Fruit fly (Drosophila melanogaster) whole organism, embryonic: ENCODE data around the gene Ifrd1.

Source experiments
- ATbp ChIP-seq: fragments of 200-800 bp; sonication (Bioruptor generic); optimal IDR thresholded peaks from 2 replicates; lab custom pipeline; 2017; ENCODE audit warnings: missing biosample characterization, mild to moderate bottlenecking, missing genetic modification characterization, missing genetic modification reagents
- Ada2b ChIP-seq: fragments of 200-800 bp; sonication (Bioruptor generic); IDR thresholded peaks from 2 replicates; pipeline ENCODE4 v1.3.6; 2022; ENCODE audit warnings: missing biosample characterization, missing genetic modification characterization
- Antp ChIP-seq: fragments of 200-800 bp; sonication (Bioruptor generic); optimal IDR thresholded peaks from 3 replicates; lab custom pipeline; 2016; ENCODE audit warnings: missing biosample characterization, missing genetic modification characterization
- CG10147 ChIP-seq: fragments of 200-800 bp; sonication (Bioruptor generic); optimal IDR thresholded peaks from 2 replicates; lab custom pipeline; 2019; ENCODE audit warnings: missing biosample characterization, mild to moderate bottlenecking, missing genetic modification characterization, moderate library complexity
- CG1024 ChIP-seq: fragments of 200-800 bp; sonication (Bioruptor generic); IDR thresholded peaks from 2 replicates; pipeline ENCODE4 v1.3.6; 2022; ENCODE audit warnings: missing biosample characterization, missing genetic modification characterization
- CG10654 ChIP-seq: fragments of 200-800 bp; sonication (Bioruptor generic); optimal IDR thresholded peaks from 2 replicates; lab custom pipeline; 2016; ENCODE audit warnings: missing biosample characterization, missing genetic modification characterization
- CG11398 ChIP-seq: fragments of 200-800 bp; sonication (Bioruptor generic); optimal IDR thresholded peaks from 2 replicates; lab custom pipeline; 2016; ENCODE audit warnings: missing biosample characterization, missing genetic modification characterization
- CG13123 ChIP-seq: fragments of 200-800 bp; sonication (Bioruptor generic); optimal IDR thresholded peaks from 2 replicates; lab custom pipeline; 2016; ENCODE audit warnings: missing biosample characterization, missing genetic modification characterization
- CG13624 ChIP-seq: fragments of 200-800 bp; sonication (Bioruptor generic); optimal IDR thresholded peaks from 2 replicates; lab custom pipeline; 2016; ENCODE audit warnings: missing biosample characterization, missing genetic modification characterization
- CG13775 ChIP-seq: fragments of 200-800 bp; sonication (Bioruptor generic); optimal IDR thresholded peaks from 3 replicates; lab custom pipeline; 2017; ENCODE audit warnings: missing biosample characterization, mild to moderate bottlenecking, missing genetic modification characterization
- CG14667 ChIP-seq: fragments of 200-800 bp; sonication (Bioruptor generic); IDR thresholded peaks from 2 replicates; pipeline ENCODE4 v1.3.6; 2022; ENCODE audit warnings: missing biosample characterization, missing genetic modification characterization
- CG17328 ChIP-seq: fragments of 200-800 bp; sonication (Bioruptor generic); IDR thresholded peaks from 2 replicates; pipeline ENCODE4 v1.3.6; 2022; ENCODE audit warnings: missing biosample characterization, missing genetic modification characterization
- CG18011 ChIP-seq: fragments of 200-800 bp; sonication (Bioruptor generic); optimal IDR thresholded peaks from 2 replicates; lab custom pipeline; 2017; ENCODE audit warnings: missing biosample characterization, missing genetic modification characterization, mild to moderate bottlenecking, moderate library complexity, missing genotype
- CG3065 ChIP-seq: fragments of 200-800 bp; sonication (Bioruptor generic); optimal IDR thresholded peaks from 2 replicates; lab custom pipeline; 2016; ENCODE audit warnings: missing biosample characterization, missing genetic modification characterization
- CG4424 ChIP-seq: fragments of 200-800 bp; sonication (Bioruptor generic); optimal IDR thresholded peaks from 3 replicates; lab custom pipeline; 2016; ENCODE audit warnings: missing biosample characterization, missing genetic modification characterization
- CG5953 ChIP-seq: fragments of 200-800 bp; sonication (Bioruptor generic); IDR thresholded peaks from 2 replicates; pipeline ENCODE4 v1.3.6; 2022; ENCODE audit warnings: missing biosample characterization, missing genetic modification characterization
- CG6254 ChIP-seq: fragments of 200-800 bp; sonication (Bioruptor generic); optimal IDR thresholded peaks from 3 replicates; lab custom pipeline; 2017; ENCODE audit warnings: mild to moderate bottlenecking, missing biosample characterization, missing genetic modification reagents, missing genetic modification characterization
- CG7357 ChIP-seq: fragments of 200-800 bp; sonication (Bioruptor generic); IDR thresholded peaks from 3 replicates; pipeline ENCODE4 v1.3.6; 2022; ENCODE audit warnings: missing biosample characterization, missing genetic modification characterization
- CG9876 ChIP-seq: fragments of 200-800 bp; sonication (Bioruptor generic); optimal IDR thresholded peaks from 2 replicates; lab custom pipeline; 2016; ENCODE audit warnings: missing biosample characterization, missing genetic modification characterization
- Dad ChIP-seq: fragments of 200-800 bp; sonication (Bioruptor generic); optimal IDR thresholded peaks from 3 replicates; lab custom pipeline; 2016; ENCODE audit warnings: missing biosample characterization, missing genetic modification characterization
- ERR ChIP-seq: fragments of 200-800 bp; sonication (Bioruptor generic); optimal IDR thresholded peaks from 2 replicates; lab custom pipeline; 2016; ENCODE audit warnings: missing biosample characterization, missing genetic modification characterization
- HHEX ChIP-seq: fragments of 200-800 bp; sonication (Bioruptor generic); optimal IDR thresholded peaks from 3 replicates; lab custom pipeline; 2017; ENCODE audit warnings: missing biosample characterization, mild to moderate bottlenecking, missing genetic modification characterization, missing genetic modification reagents
- HLH3B ChIP-seq: fragments of 200-800 bp; sonication (Bioruptor generic); IDR thresholded peaks from 2 replicates; pipeline ENCODE4 v1.3.6; 2022; ENCODE audit warnings: missing biosample characterization, missing genetic modification characterization
- HLH4C ChIP-seq: fragments of 200-800 bp; sonication (Bioruptor generic); IDR thresholded peaks from 3 replicates; pipeline ENCODE4 v1.3.6; 2022; ENCODE audit warnings: missing biosample characterization, missing genetic modification characterization; ENCODE audit not compliant: partially characterized antibody
- HmgZ ChIP-seq: fragments of 200-800 bp; sonication (Bioruptor generic); optimal IDR thresholded peaks from 2 replicates; lab custom pipeline; 2018; ENCODE audit warnings: missing biosample characterization, mild to moderate bottlenecking, missing genetic modification characterization
- Myb ChIP-seq: fragments of 200-800 bp; sonication (Bioruptor generic); optimal IDR thresholded peaks from 2 replicates; lab custom pipeline; 2016; ENCODE audit warnings: missing biosample characterization, missing genetic modification characterization
- NfI ChIP-seq: fragments of 200-800 bp; sonication (Bioruptor generic); optimal IDR thresholded peaks from 3 replicates; lab custom pipeline; 2018; ENCODE audit warnings: missing biosample characterization, mild to moderate bottlenecking, missing genetic modification characterization, moderate library complexity
- Opbp ChIP-seq: fragments of 200-800 bp; sonication (Bioruptor generic); IDR thresholded peaks from 3 replicates; pipeline ENCODE4 v1.3.6; 2022; ENCODE audit warnings: missing biosample characterization, missing genetic modification characterization; ENCODE audit not compliant: partially characterized antibody
- Optix ChIP-seq: fragments of 200-800 bp; sonication (Bioruptor generic); IDR thresholded peaks from 3 replicates; pipeline ENCODE4 v1.3.6; 2022; ENCODE audit warnings: missing biosample characterization, missing genetic modification characterization
- ac ChIP-seq: fragments of 200-800 bp; sonication (Bioruptor generic); optimal IDR thresholded peaks from 3 replicates; lab custom pipeline; 2017; ENCODE audit warnings: missing biosample characterization, mild to moderate bottlenecking, missing genetic modification characterization
- amos ChIP-seq: fragments of 200-800 bp; sonication (Bioruptor generic); IDR thresholded peaks from 2 replicates; pipeline ENCODE4 v1.3.6; 2022; ENCODE audit warnings: missing biosample characterization, missing genetic modification characterization; ENCODE audit not compliant: partially characterized antibody
- ato ChIP-seq: fragments of 200-800 bp; sonication (Bioruptor generic); IDR thresholded peaks from 2 replicates; pipeline ENCODE4 v1.3.6; 2022; ENCODE audit warnings: missing biosample characterization, missing genetic modification characterization; ENCODE audit not compliant: partially characterized antibody
- az2 ChIP-seq: fragments of 200-800 bp; sonication (Bioruptor generic); optimal IDR thresholded peaks from 3 replicates; lab custom pipeline; 2016; ENCODE audit warnings: missing biosample characterization, missing genetic modification characterization
- cato ChIP-seq: fragments of 200-800 bp; sonication (Bioruptor generic); optimal IDR thresholded peaks from 2 replicates; lab custom pipeline; 2016; ENCODE audit warnings: missing biosample characterization, missing genetic modification characterization, borderline replicate concordance
- dan ChIP-seq: fragments of 200-800 bp; sonication (Bioruptor generic); IDR thresholded peaks from 2 replicates; pipeline ENCODE4 v1.3.6; 2022; ENCODE audit warnings: missing biosample characterization, missing genetic modification characterization
- dmrt99B ChIP-seq: fragments of 200-800 bp; sonication (Bioruptor generic); optimal IDR thresholded peaks from 2 replicates; lab custom pipeline; 2018; ENCODE audit warnings: missing biosample characterization, mild to moderate bottlenecking, missing genetic modification characterization, moderate library complexity
- eyg ChIP-seq: fragments of 200-800 bp; sonication (Bioruptor generic); optimal IDR thresholded peaks from 3 replicates; lab custom pipeline; 2016; ENCODE audit warnings: missing biosample characterization, missing genetic modification characterization
- fd3F ChIP-seq: fragments of 200-800 bp; sonication (Bioruptor generic); optimal IDR thresholded peaks from 2 replicates; lab custom pipeline; 2018; ENCODE audit warnings: missing biosample characterization, mild to moderate bottlenecking, missing genetic modification characterization, moderate library complexity
- gsb ChIP-seq: fragments of 200-800 bp; sonication (Bioruptor generic); IDR thresholded peaks from 2 replicates; pipeline ENCODE4 v1.3.6; 2022; ENCODE audit warnings: missing biosample characterization, missing genetic modification characterization
- ham ChIP-seq: fragments of 200-800 bp; sonication (Bioruptor generic); IDR thresholded peaks from 2 replicates; pipeline ENCODE4 v1.3.6; 2022; ENCODE audit warnings: missing biosample characterization, missing genetic modification characterization
- hbn ChIP-seq: fragments of 200-800 bp; sonication (Bioruptor generic); IDR thresholded peaks from 2 replicates; pipeline ENCODE4 v1.3.6; 2022; ENCODE audit warnings: missing biosample characterization, missing genetic modification characterization; ENCODE audit not compliant: partially characterized antibody
- ken ChIP-seq: fragments of 200-800 bp; sonication (Bioruptor generic); IDR thresholded peaks from 3 replicates; pipeline ENCODE4 v1.3.6; 2022; ENCODE audit warnings: missing biosample characterization, missing genetic modification characterization
- org-1 ChIP-seq: fragments of 200-800 bp; sonication (Bioruptor generic); optimal IDR thresholded peaks from 2 replicates; lab custom pipeline; 2017; ENCODE audit warnings: missing biosample characterization, missing genetic modification characterization
- prd ChIP-seq, 3 experiments: fragments of >200 bp in 2 of 3; fragments of 200-800 bp in 1 of 3; sonication (Bioruptor generic) in 1 of 3; optimal IDR thresholded peaks in 2 of 3; IDR thresholded peaks in 1 of 3; 2 replicates in 2 of 3; 3 replicates in 1 of 3; pipeline versions ENCODE4 v1.3.6 to Lab custom; 2017 to 2022; ENCODE audit warnings: missing biosample characterization in 1 of 3, missing genetic modification characterization in 1 of 3
- pum ChIP-seq: fragments of 200-800 bp; sonication (Bioruptor generic); optimal IDR thresholded peaks from 2 replicates; lab custom pipeline; 2016; ENCODE audit warnings: missing biosample characterization, missing genetic modification characterization
- tin ChIP-seq: fragments of 200-800 bp; sonication (Bioruptor generic); optimal IDR thresholded peaks from 3 replicates; lab custom pipeline; 2016; ENCODE audit warnings: missing biosample characterization, missing genetic modification characterization
- trem ChIP-seq: fragments of 200-800 bp; optimal IDR thresholded peaks from 3 replicates; lab custom pipeline; 2019; ENCODE audit warnings: missing biosample characterization, mild to moderate bottlenecking, missing genetic modification characterization, moderate library complexity

Gene Ifrd1

DNA sequence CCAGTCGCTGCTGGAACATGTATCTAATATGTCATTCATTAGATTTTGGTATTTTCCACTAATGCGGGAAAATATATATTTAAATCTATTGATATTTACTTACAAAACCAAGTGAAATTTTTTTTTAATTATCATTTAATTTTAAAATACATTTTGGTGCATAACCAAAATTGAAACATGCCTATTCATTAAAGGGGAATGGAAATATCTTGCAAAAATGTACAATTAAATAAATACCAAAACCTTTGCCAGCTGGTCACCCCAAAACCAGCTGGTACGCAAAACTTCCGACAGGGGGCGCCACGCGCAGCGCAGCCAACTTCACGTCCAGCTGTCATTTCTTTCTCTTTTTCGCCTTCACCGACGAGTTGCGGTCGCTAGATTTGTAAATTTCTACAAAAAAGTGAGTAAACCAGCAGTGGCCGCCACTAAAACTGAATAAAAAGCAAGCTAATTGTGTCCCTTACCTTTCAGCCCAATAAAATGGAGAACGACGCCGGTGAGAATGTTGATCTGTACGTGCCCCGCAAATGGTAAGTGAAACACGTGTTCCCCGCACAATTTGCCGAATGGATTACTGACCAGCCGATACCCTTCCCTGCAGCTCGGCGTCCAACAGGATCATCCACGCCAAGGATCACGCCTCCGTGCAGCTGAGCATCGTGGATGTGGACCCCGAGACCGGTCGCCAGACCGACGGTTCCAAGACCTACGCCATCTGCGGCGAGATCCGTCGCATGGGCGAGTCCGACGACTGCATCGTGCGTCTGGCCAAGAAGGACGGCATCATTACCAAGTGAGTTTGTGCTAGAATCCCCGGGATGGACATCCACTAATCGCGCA lies 18.3 kb downstream of the Ifrd1 start, which contains the start of the genes CG3104 and RpS21 (continued):
- TF ChIP-seq HLH4C (GFP tag; lab: Robert Waterston, UW) (no peak), eyg (GFP tag; lab: Kevin White, UChicago) (peak; percentile 84), prd (optimal IDR thresholded peaks at IDR 0.05; lab: Kevin White, UChicago) (no peak), prd (GFP tag; IDR thresholded peaks at IDR 0.05; lab: Robert Waterston, UW) (peak; percentile 82), CG11398 (GFP tag; lab: Kevin White, UChicago) (peak; percentile 73), Dad (GFP tag; lab: Kevin White, UChicago) (peak; percentile 77), pum (GFP tag; lab: Kevin White, UChicago) (peak; percentile 65), ac (peak; percentile 80), Opbp (GFP tag; lab: Robert Waterston, UW) (peak; percentile 100), CG10147 (GFP tag; lab: Kevin White, UChicago) (peak; percentile 73), amos (GFP tag; lab: Robert Waterston, UW) (peak; percentile 17; the same call in 1 of the 2 replicates), ATbp (GFP tag; lab: Kevin White, UChicago) (peak; percentile 83), tin (GFP tag; lab: Kevin White, UChicago) (peak; percentile 85), CG13775 (GFP tag; lab: Kevin White, UChicago) (peak; percentile 93), HmgZ (tag; lab: Kevin White, UChicago) (peak; percentile 82), az2 (GFP tag; lab: Kevin White, UChicago) (peak; percentile 75), CG14667 (GFP tag; lab: Robert Waterston, UW) (peak; percentile 86), CG13123 (peak; percentile 100), CG6254 (GFP tag; lab: Kevin White, UChicago) (peak; percentile 46), Antp (GFP tag; lab: Kevin White, UChicago) (peak; percentile 88), CG4424 (GFP tag; lab: Kevin White, UChicago) (peak; percentile 84), CG18011 (GFP tag; lab: Kevin White, UChicago) (peak; percentile 34), CG17328 (GFP tag; lab: Robert Waterston, UW) (peak; percentile 92), CG13624 (GFP tag; lab: Kevin White, UChicago) (peak; percentile 86), cato (no peak), org-1 (GFP tag; lab: Kevin White, UChicago) (peak; percentile 63), CG10654 (GFP tag; lab: Kevin White, UChicago) (peak; percentile 88), ERR (GFP tag; lab: Kevin White, UChicago) (peak; percentile 55), HHEX (GFP tag; lab: Kevin White, UChicago) (peak; percentile 93), Ada2b (GFP tag; lab: Robert Waterston, UW) (peak; percentile 69), ato (no peak), CG7357 (GFP tag; lab: Robert Waterston, UW) (peak; percentile 70; the same call in 2 of the 3 replicates), CG1024 (peak; percentile 92), CG5953 (GFP tag; lab: Robert Waterston, UW) (peak; percentile 92), ken (GFP tag; lab: Robert Waterston, UW) (peak; percentile 95), ham (GFP tag; lab: Robert Waterston, UW) (peak; percentile 72; the same call in 1 of the 2 replicates), Myb (peak; percentile 65), NfI (GFP tag; lab: Kevin White, UChicago) (peak; percentile 93), Optix (peak; percentile 82), CG3065 (GFP tag; lab: Kevin White, UChicago) (peak; percentile 57), HLH3B (GFP tag; lab: Robert Waterston, UW) (peak; percentile 80), dmrt99B (tag; lab: Kevin White, UChicago) (peak; percentile 72), trem (tag; lab: Kevin White, UChicago) (peak; percentile 82), hbn (no peak), dan (no peak), CG9876 (GFP tag; lab: Kevin White, UChicago) (peak; percentile 93), gsb (peak; percentile 81), fd3F (GFP tag; lab: Kevin White, UChicago) (peak; percentile 73)
